Worm (Caenorhabditis elegans): Measurements from ENCODE around the gene DH11.5.

DNA sequence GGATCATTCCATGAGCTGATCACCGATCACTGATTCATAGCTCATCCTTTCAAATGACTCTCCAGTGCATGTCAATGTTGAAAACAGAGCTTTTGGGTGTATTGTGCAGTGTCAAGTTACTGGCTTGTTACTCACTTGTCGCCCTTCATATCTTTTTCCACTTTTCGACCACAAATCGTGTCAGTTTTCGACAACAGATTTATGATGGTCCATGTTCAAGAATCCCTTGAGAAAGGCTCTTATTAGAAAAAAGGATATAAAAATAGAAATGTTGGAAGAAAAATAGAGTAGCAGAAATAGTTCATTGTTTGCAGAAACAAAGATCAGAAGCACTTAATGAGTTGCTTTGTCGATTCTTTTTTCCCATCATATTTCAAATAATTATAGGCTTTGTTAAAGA lies 7.0 kb downstream of the DH11.5 start:
- no peak for TF ChIP-seq unc-62 (GFP tag; optimal IDR thresholded peaks at IDR 0.05)
- no peak for TF ChIP-seq lin-13 (tag; optimal IDR thresholded peaks at IDR 0.05)
- TF ChIP-seq ztf-11 (tag; optimal IDR thresholded peaks at IDR 0.05): no peak
- TF ChIP-seq nhr-12 (tag; optimal IDR thresholded peaks at IDR 0.05): no peak
- no peak for TF ChIP-seq sptf-1 (tag; optimal IDR thresholded peaks at IDR 0.05)
- no peak for TF ChIP-seq snpc-4 (tag; optimal IDR thresholded peaks at IDR 0.05)
- TF ChIP-seq nhr-28 (tag; optimal IDR thresholded peaks at IDR 0.05): no peak
- no peak for TF ChIP-seq mls-2 (tag; optimal IDR thresholded peaks at IDR 0.05)
